Fruit fly (Drosophila melanogaster) whole organism, embryonic: Measurements from ENCODE around the gene spz5.
A peak's percentile ranks its signal among the peaks of the same experiment; 100 is the strongest.

Experiments
- Atf3 ChIP-seq: fragments of 200-800 bp; sonication (Bioruptor generic); optimal IDR thresholded peaks from 3 replicates; lab custom pipeline; 2016; ENCODE audit warnings: missing biosample characterization, missing genetic modification characterization
- B-H1 ChIP-seq: fragments of 200-800 bp; sonication (Bioruptor generic); IDR thresholded peaks from 3 replicates; pipeline ENCODE4 v1.3.6; 2022; ENCODE audit warnings: missing biosample characterization, missing genetic modification characterization
- C15 ChIP-seq: fragments of 200-800 bp; sonication (Bioruptor generic); IDR thresholded peaks from 3 replicates; pipeline ENCODE4 v1.3.6; 2022; ENCODE audit warnings: missing biosample characterization, missing genetic modification characterization
- CG10543 ChIP-seq: fragments of 200-800 bp; sonication (Bioruptor generic); optimal IDR thresholded peaks from 3 replicates; lab custom pipeline; 2017; ENCODE audit warnings: missing biosample characterization, mild to moderate bottlenecking, missing genetic modification characterization, moderate library complexity
- CG10565 ChIP-seq: fragments of 200-800 bp; sonication (Bioruptor generic); optimal IDR thresholded peaks from 3 replicates; lab custom pipeline; 2016; ENCODE audit warnings: missing biosample characterization, mild to moderate bottlenecking, missing genetic modification characterization
- CG12236 ChIP-seq: fragments of 200-800 bp; sonication (Bioruptor generic); optimal IDR thresholded peaks from 2 replicates; lab custom pipeline; 2016; ENCODE audit warnings: missing biosample characterization, missing genetic modification characterization
- CG13123 ChIP-seq: fragments of 200-800 bp; sonication (Bioruptor generic); optimal IDR thresholded peaks from 2 replicates; lab custom pipeline; 2016; ENCODE audit warnings: missing biosample characterization, missing genetic modification characterization
- CG14710 ChIP-seq: fragments of 200-800 bp; sonication (Bioruptor generic); optimal IDR thresholded peaks from 3 replicates; lab custom pipeline; 2019; ENCODE audit warnings: missing biosample characterization, mild to moderate bottlenecking, missing genetic modification characterization, moderate library complexity
- CG15011 ChIP-seq: fragments of 200-800 bp; sonication (Bioruptor generic); optimal IDR thresholded peaks from 3 replicates; lab custom pipeline; 2018; ENCODE audit warnings: missing biosample characterization, mild to moderate bottlenecking, missing genetic modification characterization
- CG15601 ChIP-seq: fragments of 200-800 bp; sonication (Bioruptor generic); optimal IDR thresholded peaks from 3 replicates; lab custom pipeline; 2019; ENCODE audit warnings: missing biosample characterization, mild to moderate bottlenecking, missing genetic modification characterization, moderate library complexity
- CG18599 ChIP-seq: fragments of 200-800 bp; sonication (Bioruptor generic); optimal IDR thresholded peaks from 3 replicates; lab custom pipeline; 2017; ENCODE audit warnings: missing biosample characterization, missing genetic modification characterization, mild to moderate bottlenecking, moderate library complexity, missing genetic modification reagents
- CG2202 ChIP-seq: fragments of 200-800 bp; sonication (Bioruptor generic); optimal IDR thresholded peaks from 2 replicates; lab custom pipeline; 2018; ENCODE audit warnings: missing biosample characterization, mild to moderate bottlenecking, missing genetic modification characterization
- CG3407 ChIP-seq: fragments of 200-800 bp; sonication (Bioruptor generic); optimal IDR thresholded peaks from 2 replicates; lab custom pipeline; 2018; ENCODE audit warnings: missing biosample characterization, mild to moderate bottlenecking, missing genetic modification characterization
- CG4282 ChIP-seq: fragments of 200-800 bp; sonication (Bioruptor generic); optimal IDR thresholded peaks from 2 replicates; lab custom pipeline; 2016; ENCODE audit warnings: missing biosample characterization, missing genetic modification characterization
- CG4854 ChIP-seq: fragments of 200-800 bp; sonication (Bioruptor generic); optimal IDR thresholded peaks from 2 replicates; lab custom pipeline; 2016; ENCODE audit warnings: missing biosample characterization, missing genetic modification characterization, inconsistent platforms
- CG5953 ChIP-seq: fragments of 200-800 bp; sonication (Bioruptor generic); IDR thresholded peaks from 2 replicates; pipeline ENCODE4 v1.3.6; 2022; ENCODE audit warnings: missing biosample characterization, missing genetic modification characterization
- CG8359 ChIP-seq: fragments of 200-800 bp; sonication (Bioruptor generic); optimal IDR thresholded peaks from 2 replicates; lab custom pipeline; 2017; ENCODE audit warnings: missing biosample characterization, mild to moderate bottlenecking, missing genetic modification characterization, borderline replicate concordance
- CG9215 ChIP-seq: fragments of 200-800 bp; sonication (Bioruptor generic); IDR thresholded peaks from 2 replicates; pipeline ENCODE4 v1.3.6; 2022; ENCODE audit warnings: missing biosample characterization, missing genetic modification characterization
- Dbx ChIP-seq: fragments of 200-800 bp; sonication (Bioruptor generic); IDR thresholded peaks from 3 replicates; pipeline ENCODE4 v1.3.6; 2022; ENCODE audit warnings: missing biosample characterization, missing genetic modification characterization
- Ets65A ChIP-seq: fragments of 200-800 bp; sonication (Bioruptor generic); peaks from one replicate; lab custom pipeline; 2016; ENCODE audit warnings: missing biosample characterization, missing genetic modification characterization
- Gug ChIP-seq: fragments of 200-800 bp; sonication (Bioruptor generic); IDR thresholded peaks from 4 replicates; pipeline ENCODE4 v1.3.6; 2022; ENCODE audit warnings: missing biosample characterization, missing genetic modification characterization
- Lhr ChIP-seq: fragments of 200-800 bp; sonication (Bioruptor generic); optimal IDR thresholded peaks from 3 replicates; lab custom pipeline; 2017; ENCODE audit warnings: mild to moderate bottlenecking, missing biosample characterization, missing genetic modification reagents, missing genetic modification characterization
- Meics ChIP-seq: fragments of 200-800 bp; sonication (Bioruptor generic); optimal IDR thresholded peaks from 2 replicates; lab custom pipeline; 2017; ENCODE audit warnings: missing biosample characterization, mild to moderate bottlenecking, missing genetic modification characterization
- NfI ChIP-seq: fragments of 200-800 bp; sonication (Bioruptor generic); optimal IDR thresholded peaks from 3 replicates; lab custom pipeline; 2018; ENCODE audit warnings: missing biosample characterization, mild to moderate bottlenecking, missing genetic modification characterization, moderate library complexity
- Pdp1 ChIP-seq, 2 experiments: fragments of 200-800 bp; sonication (Bioruptor generic); optimal IDR thresholded peaks; 3 replicates each; lab custom pipeline; 2016; ENCODE audit warnings: missing biosample characterization in 2 of 2, missing genetic modification characterization in 2 of 2, mild to moderate bottlenecking in 1 of 2, moderate library complexity in 1 of 2
- Ravus ChIP-seq: fragments of 200-800 bp; sonication (Bioruptor generic); IDR thresholded peaks from 2 replicates; pipeline ENCODE4 v1.3.6; 2022; ENCODE audit warnings: missing biosample characterization, missing genetic modification characterization
- Scr ChIP-seq: fragments of 200-800 bp; sonication (Bioruptor generic); IDR thresholded peaks from 2 replicates; pipeline ENCODE4 v1.3.6; 2022; ENCODE audit warnings: missing biosample characterization, missing genetic modification characterization; ENCODE audit not compliant: partially characterized antibody
- Taf1 ChIP-seq: fragments of 200-800 bp; sonication (Bioruptor generic); IDR thresholded peaks from 2 replicates; pipeline ENCODE4 v1.3.6; 2022; ENCODE audit warnings: missing biosample characterization, missing genetic modification characterization
- abd-A ChIP-seq: fragments of 200-800 bp; sonication (Bioruptor generic); optimal IDR thresholded peaks from 3 replicates; lab custom pipeline; 2019; ENCODE audit warnings: missing biosample characterization, mild to moderate bottlenecking, missing genetic modification characterization, moderate library complexity
- ac ChIP-seq: fragments of 200-800 bp; sonication (Bioruptor generic); optimal IDR thresholded peaks from 3 replicates; lab custom pipeline; 2017; ENCODE audit warnings: missing biosample characterization, mild to moderate bottlenecking, missing genetic modification characterization
- aop ChIP-seq: fragments of 200-800 bp; sonication (Bioruptor generic); IDR thresholded peaks from 2 replicates; pipeline ENCODE4 v1.3.6; 2022; ENCODE audit warnings: missing biosample characterization, missing genetic modification characterization
- ara ChIP-seq: fragments of 200-800 bp; sonication (Bioruptor generic); IDR thresholded peaks from 2 replicates; pipeline ENCODE4 v1.3.6; 2022; ENCODE audit warnings: missing biosample characterization, missing genetic modification characterization
- cad ChIP-seq: fragments of >200 bp; optimal IDR thresholded peaks from 2 replicates; lab custom pipeline; 2017; ENCODE audit warnings: missing biosample characterization, missing genetic modification characterization
- cg ChIP-seq: fragments of 200-800 bp; sonication (Bioruptor generic); optimal IDR thresholded peaks from 3 replicates; lab custom pipeline; 2019; ENCODE audit warnings: missing biosample characterization, mild to moderate bottlenecking, missing genetic modification characterization, moderate library complexity
- chm ChIP-seq: fragments of 200-800 bp; sonication (Bioruptor generic); IDR thresholded peaks from 2 replicates; pipeline ENCODE4 v1.3.6; 2022; ENCODE audit warnings: missing biosample characterization, missing genetic modification characterization
- ci ChIP-seq: fragments of 200-800 bp; sonication (Bioruptor generic); IDR thresholded peaks from 3 replicates; pipeline ENCODE4 v1.3.6; 2022; ENCODE audit warnings: missing biosample characterization, missing genetic modification characterization
- cwo ChIP-seq: fragments of 200-800 bp; sonication (Bioruptor generic); optimal IDR thresholded peaks from 3 replicates; lab custom pipeline; 2017; ENCODE audit warnings: missing biosample characterization, missing genetic modification characterization, mild to moderate bottlenecking, moderate library complexity, missing genetic modification reagents
- dysf ChIP-seq: fragments of 200-800 bp; sonication (Bioruptor generic); IDR thresholded peaks from 3 replicates; pipeline ENCODE4 v1.3.6; 2022; ENCODE audit warnings: missing biosample characterization, missing genetic modification characterization
- fd64A ChIP-seq: fragments of 200-800 bp; sonication (Bioruptor generic); optimal IDR thresholded peaks from 3 replicates; lab custom pipeline; 2018; ENCODE audit warnings: missing biosample characterization, mild to moderate bottlenecking, missing genetic modification characterization
- ftz-f1 ChIP-seq: fragments of 200-800 bp; sonication (Bioruptor generic); optimal IDR thresholded peaks from 2 replicates; lab custom pipeline; 2016; ENCODE audit warnings: missing biosample characterization, missing genetic modification characterization
- gcm2 ChIP-seq: fragments of 200-800 bp; sonication (Bioruptor generic); optimal IDR thresholded peaks from 2 replicates; lab custom pipeline; 2016; ENCODE audit warnings: missing biosample characterization, missing genetic modification characterization
- knrl ChIP-seq: fragments of 200-800 bp; sonication (Bioruptor generic); IDR thresholded peaks from 3 replicates; pipeline ENCODE4 v1.3.6; 2022; ENCODE audit warnings: missing biosample characterization, missing genetic modification characterization; ENCODE audit not compliant: partially characterized antibody
- nom ChIP-seq: fragments of 200-800 bp; sonication (Bioruptor generic); optimal IDR thresholded peaks from 2 replicates; lab custom pipeline; 2017; ENCODE audit warnings: missing biosample characterization, missing genetic modification characterization, mild to moderate bottlenecking, moderate library complexity, missing genetic modification reagents
- ro ChIP-seq: fragments of 200-800 bp; sonication (Bioruptor generic); IDR thresholded peaks from 2 replicates; pipeline ENCODE4 v1.3.6; 2022; ENCODE audit warnings: missing biosample characterization, missing genetic modification characterization
- row ChIP-seq: fragments of 200-800 bp; sonication (Bioruptor generic); IDR thresholded peaks from 3 replicates; pipeline ENCODE4 v1.3.6; 2022; ENCODE audit warnings: missing biosample characterization, missing genetic modification characterization
- sd ChIP-seq: fragments of 200-800 bp; sonication (Bioruptor generic); optimal IDR thresholded peaks from 3 replicates; lab custom pipeline; 2018; ENCODE audit warnings: missing biosample characterization, mild to moderate bottlenecking, missing genetic modification characterization, moderate library complexity
- sens ChIP-seq: fragments of 200-800 bp; sonication (Bioruptor generic); peaks from one replicate; lab custom pipeline; 2016; ENCODE audit warnings: missing biosample characterization, missing genetic modification characterization
- sqz ChIP-seq: fragments of 200-800 bp; sonication (Bioruptor generic); optimal IDR thresholded peaks from 3 replicates; lab custom pipeline; 2018; ENCODE audit warnings: missing biosample characterization, mild to moderate bottlenecking, missing genetic modification characterization
- wor ChIP-seq: fragments of 200-800 bp; sonication (Bioruptor generic); IDR thresholded peaks from 2 replicates; pipeline ENCODE4 v1.3.6; 2022; ENCODE audit warnings: missing biosample characterization, missing genetic modification characterization
- z ChIP-seq: fragments of 200-800 bp; sonication (Bioruptor generic); IDR thresholded peaks from 3 replicates; pipeline ENCODE4 v1.3.6; 2022; ENCODE audit warnings: missing biosample characterization, missing genetic modification characterization

The spz5 gene

DNA sequence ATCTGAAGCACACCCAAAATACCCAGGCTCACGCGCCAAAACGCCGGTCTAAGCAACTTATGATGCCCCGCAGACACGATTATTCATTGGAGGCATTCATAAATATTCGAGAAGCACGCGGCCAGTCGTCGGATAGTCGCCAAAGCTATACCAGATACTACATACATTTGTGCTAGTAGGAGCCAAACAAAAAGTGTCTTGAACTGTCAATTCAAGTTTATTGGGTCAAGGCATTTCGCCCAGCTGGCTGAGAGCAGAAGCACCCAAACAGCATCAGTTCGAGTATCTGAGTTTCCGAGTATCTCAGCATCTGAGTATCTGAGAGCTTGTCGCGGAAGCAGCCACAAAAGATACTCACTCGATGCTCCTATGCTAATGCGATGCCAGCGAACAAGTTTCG, 3.8 kb downstream of the spz5 start (continued):
- TF ChIP-seq z = peak; percentile 76
- no peak for TF ChIP-seq ara (GFP tag; lab: Robert Waterston, UW)
- TF ChIP-seq gcm2 (GFP tag; lab: Kevin White, UChicago) = no peak
- no peak for TF ChIP-seq wor (GFP tag; lab: Robert Waterston, UW)
- TF ChIP-seq aop (GFP tag; lab: Robert Waterston, UW) = no peak
- no peak for TF ChIP-seq CG18599
- peak; percentile 12 for TF ChIP-seq CG10543
- no peak for TF ChIP-seq Dbx (GFP tag; lab: Robert Waterston, UW)
- peak; percentile 67 for TF ChIP-seq ftz-f1 (GFP tag; lab: Kevin White, UChicago)

DNA sequence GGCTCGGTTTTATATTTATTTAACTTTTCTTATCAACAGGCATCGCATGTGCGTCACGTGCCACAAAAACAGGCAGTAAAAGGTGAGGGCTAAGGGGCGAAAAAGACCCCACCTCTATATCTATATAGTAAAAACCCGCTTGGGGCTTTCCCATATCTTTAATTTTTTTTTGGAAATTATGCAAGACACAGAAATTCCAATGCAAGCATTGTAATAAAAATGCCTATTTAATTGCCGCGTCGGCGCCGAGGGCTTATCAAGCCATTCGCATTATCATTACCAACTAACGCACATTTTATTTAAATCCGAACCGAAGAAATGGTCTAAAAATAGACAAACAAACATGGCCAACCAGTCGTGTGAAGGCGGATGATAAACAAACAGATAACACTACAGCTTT, 4.6 kb downstream of the spz5 start:
- TF ChIP-seq abd-A (tag; lab: Kevin White, UChicago) = peak; percentile 73
- no peak for TF ChIP-seq B-H1
- TF ChIP-seq sd (tag; lab: Kevin White, UChicago) = peak; percentile 80
- no peak for TF ChIP-seq CG5953
- TF ChIP-seq sens (GFP tag; lab: Kevin White, UChicago) = peak; percentile 34
- peak in 1 of 2 experiments; percentile 8 for TF ChIP-seq Pdp1 (GFP tag; optimal IDR thresholded peaks at IDR 0.05; lab: Kevin White, UChicago)
- no peak for TF ChIP-seq row (GFP tag; lab: Robert Waterston, UW)
- peak; percentile 15 for TF ChIP-seq Ets65A (GFP tag; lab: Kevin White, UChicago)
- no peak for TF ChIP-seq NfI (GFP tag; lab: Kevin White, UChicago)
- TF ChIP-seq cwo (GFP tag; lab: Kevin White, UChicago) = peak; percentile 46

dm6 chr3L:2885568-2885967, 6.4 kb downstream of the spz5 start:
- TF ChIP-seq Atf3 = no peak
- TF ChIP-seq Taf1 = no peak
- TF ChIP-seq fd64A (GFP tag; lab: Kevin White, UChicago) = no peak
- no peak for TF ChIP-seq chm (GFP tag; lab: Robert Waterston, UW)
- no peak for TF ChIP-seq sqz (GFP tag; lab: Kevin White, UChicago)
- no peak for TF ChIP-seq CG2202 (tag; lab: Kevin White, UChicago)
- no peak for TF ChIP-seq ac (GFP tag; lab: Kevin White, UChicago)
- no peak for TF ChIP-seq cg (GFP tag; lab: Kevin White, UChicago)
- no peak for TF ChIP-seq CG4282 (GFP tag; lab: Kevin White, UChicago)
- TF ChIP-seq CG9215 (GFP tag; lab: Robert Waterston, UW) = no peak
- TF ChIP-seq knrl = peak; percentile 19; the same call in 1 of the 3 replicates
- TF ChIP-seq CG3407 = no peak
- no peak for TF ChIP-seq CG15601 (tag; lab: Kevin White, UChicago)
- TF ChIP-seq nom (GFP tag; lab: Kevin White, UChicago) = no peak
- TF ChIP-seq CG8359 (GFP tag; lab: Kevin White, UChicago) = peak; percentile 28
- no peak for TF ChIP-seq CG4854 (GFP tag; lab: Kevin White, UChicago)
- no peak for TF ChIP-seq aop (GFP tag; lab: Robert Waterston, UW)
- no peak for TF ChIP-seq CG5953
- TF ChIP-seq Scr (GFP tag; lab: Robert Waterston, UW) = no peak
- TF ChIP-seq CG10565 = no peak
- no peak for TF ChIP-seq dysf (GFP tag; lab: Robert Waterston, UW)
- TF ChIP-seq CG12236 (GFP tag; lab: Kevin White, UChicago) = no peak
- TF ChIP-seq CG14710 (tag; lab: Kevin White, UChicago) = no peak
- TF ChIP-seq Gug (GFP tag; lab: Robert Waterston, UW) = no peak
- no peak for TF ChIP-seq Ravus (GFP tag; lab: Robert Waterston, UW)
- TF ChIP-seq Meics (GFP tag; lab: Kevin White, UChicago) = no peak
- no peak for TF ChIP-seq CG13123
- TF ChIP-seq ci (GFP tag; lab: Robert Waterston, UW) = no peak
- TF ChIP-seq C15 = no peak
- no peak for TF ChIP-seq cad
- TF ChIP-seq CG15011 (GFP tag; lab: Kevin White, UChicago) = no peak
- TF ChIP-seq Lhr (GFP tag; lab: Kevin White, UChicago) = peak; percentile 9
- no peak for TF ChIP-seq ro (GFP tag; lab: Robert Waterston, UW)
